Worm (Caenorhabditis elegans) whole organism, early embryonic: ENCODE data around the gene ugt-53.

Experiments used
- B0310.2 ChIP-seq: sonication (generic microtip); optimal IDR thresholded peaks from 2 replicates; lab custom pipeline; 2016; ENCODE audit warnings: mild to moderate bottlenecking, missing genetic modification characterization, missing compliant biosample characterization
- F13C5.2 ChIP-seq: sonication (generic microtip); optimal IDR thresholded peaks from 2 replicates; lab custom pipeline; 2017; ENCODE audit warnings: mild to moderate bottlenecking, missing genetic modification characterization, inconsistent platforms, missing compliant biosample characterization
- ama-1 ChIP-seq: fragments of 150-350 bp; optimal IDR thresholded peaks from 2 replicates; lab custom pipeline; 2014
- ceh-13 ChIP-seq: fragments of 200-800 bp; sonication (Bioruptor generic); optimal IDR thresholded peaks from 2 replicates; lab custom pipeline; 2018; ENCODE audit warnings: mild to moderate bottlenecking, missing genetic modification characterization, missing compliant biosample characterization
- ets-7 ChIP-seq: sonication (generic microtip); optimal IDR thresholded peaks from 2 replicates; lab custom pipeline; 2016; ENCODE audit warnings: missing genotype, missing genetic modification characterization, missing compliant biosample characterization
- flt-1 ChIP-seq: fragments of 200-800 bp; sonication (Bioruptor generic); IDR thresholded peaks from 2 replicates; pipeline ENCODE4 v1.3.6; 2022; ENCODE audit warnings: missing genetic modification characterization, missing compliant biosample characterization
- hmg-4 ChIP-seq: fragments of 200-800 bp; sonication (Bioruptor generic); optimal IDR thresholded peaks from 2 replicates; lab custom pipeline; 2018; ENCODE audit warnings: mild to moderate bottlenecking, missing genetic modification characterization, missing compliant biosample characterization
- hnd-1 ChIP-seq: sonication (generic microtip); optimal IDR thresholded peaks from 2 replicates; lab custom pipeline; 2016; ENCODE audit warnings: missing genetic modification characterization, missing compliant biosample characterization
- sea-1 ChIP-seq: fragments of 200-800 bp; sonication (Bioruptor generic); conservative IDR thresholded peaks from 2 replicates; pipeline ENCODE4 v1.3.6; 2022; ENCODE audit warnings: missing genetic modification characterization, missing compliant biosample characterization
- tbx-11 ChIP-seq: fragments of 200-800 bp; sonication (Bioruptor generic); IDR thresholded peaks from 2 replicates; pipeline ENCODE4 v1.3.6; 2022; ENCODE audit warnings: missing genetic modification characterization, missing compliant biosample characterization
- tbx-37 ChIP-seq: fragments of 200-800 bp; sonication (Bioruptor generic); conservative IDR thresholded peaks from 2 replicates; pipeline ENCODE4 v1.3.6; 2022; ENCODE audit warnings: missing genetic modification reagents, missing genetic modification characterization, missing compliant biosample characterization
- tra-4 ChIP-seq: sonication (generic microtip); optimal IDR thresholded peaks from 2 replicates; lab custom pipeline; 2017; ENCODE audit warnings: missing genetic modification characterization, missing compliant biosample characterization

DNA sequence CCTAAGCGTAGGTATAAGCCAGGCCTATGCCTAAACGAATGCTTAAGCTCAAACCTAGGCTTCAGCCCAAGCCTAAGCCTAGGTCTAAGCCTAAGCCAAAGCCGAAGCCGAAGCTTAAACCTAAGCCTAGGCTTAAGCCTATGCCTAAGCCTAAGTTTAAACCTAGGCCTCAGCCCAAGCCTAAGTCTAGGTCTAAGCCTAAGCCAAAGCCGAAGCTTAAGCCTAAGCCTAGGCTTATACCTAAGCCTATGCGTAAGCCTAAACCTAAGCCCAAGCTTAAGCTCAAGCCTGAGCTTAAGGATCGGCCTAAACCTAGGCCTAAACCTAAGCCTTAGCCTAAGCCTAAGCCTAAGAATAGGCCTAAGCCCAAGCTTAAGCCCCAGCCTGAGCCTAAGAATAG is 23.2 kb upstream of the ugt-53 start:
- TF ChIP-seq ceh-13 (GFP tag; lab: Kevin White, UChicago) = no peak
- no peak for TF ChIP-seq tra-4 (tag; lab: Kevin White, UChicago)
- no peak for TF ChIP-seq ama-1 (lab: Kevin White, UChicago)
- no peak for TF ChIP-seq flt-1 (GFP tag; lab: Robert Waterston, UW)
- no peak for TF ChIP-seq hnd-1 (tag; lab: Kevin White, UChicago)
- no peak for TF ChIP-seq hmg-4 (GFP tag; lab: Kevin White, UChicago)
- no peak for TF ChIP-seq tbx-37 (GFP tag; lab: Robert Waterston, UW)
- TF ChIP-seq sea-1 (GFP tag; lab: Robert Waterston, UW) = no peak
- no peak for TF ChIP-seq tbx-11 (GFP tag; lab: Robert Waterston, UW)
- no peak for TF ChIP-seq B0310.2 (tag; lab: Kevin White, UChicago)
- no peak for TF ChIP-seq F13C5.2
- no peak for TF ChIP-seq ets-7 (tag; lab: Kevin White, UChicago)
